Fruit fly (Drosophila melanogaster) whole organism, embryonic: ENCODE results near the gene Cortactin.

ENCODE experiments used
- Aef1 ChIP-seq: fragments of 200-800 bp; sonication (Bioruptor generic); IDR thresholded peaks from 3 replicates; pipeline ENCODE4 v1.3.6; 2022; ENCODE audit warnings: missing biosample characterization, missing genetic modification characterization
- Atf-2 ChIP-seq: fragments of 200-800 bp; sonication (Bioruptor generic); optimal IDR thresholded peaks from 2 replicates; lab custom pipeline; 2016; ENCODE audit warnings: missing biosample characterization, missing genetic modification characterization
- Awh ChIP-seq: fragments of 200-800 bp; sonication (Bioruptor generic); IDR thresholded peaks from 2 replicates; pipeline ENCODE4, ENCODE4 v1.3.6; 2022; ENCODE audit warnings: missing biosample characterization, missing genetic modification characterization
- CG11093 ChIP-seq: fragments of 200-800 bp; sonication (Bioruptor generic); IDR thresholded peaks from 3 replicates; pipeline ENCODE4 v1.3.6; 2022; ENCODE audit warnings: missing biosample characterization, missing genetic modification characterization
- CG14050 ChIP-seq: fragments of 200-800 bp; sonication (Bioruptor generic); IDR thresholded peaks from 3 replicates; pipeline ENCODE4 v1.3.6; 2022; ENCODE audit warnings: missing biosample characterization, missing genetic modification characterization
- CG17568 ChIP-seq: fragments of 200-800 bp; sonication (Bioruptor generic); optimal IDR thresholded peaks from 2 replicates; lab custom pipeline; 2018; ENCODE audit warnings: missing biosample characterization, mild to moderate bottlenecking, missing genetic modification characterization, moderate library complexity
- CG18262 ChIP-seq: fragments of 200-800 bp; optimal IDR thresholded peaks from 3 replicates; lab custom pipeline; 2019; ENCODE audit warnings: missing biosample characterization, mild to moderate bottlenecking, missing genetic modification characterization, moderate library complexity
- CG18619 ChIP-seq: fragments of 200-800 bp; sonication (Bioruptor generic); optimal IDR thresholded peaks from 3 replicates; lab custom pipeline; 2017; ENCODE audit warnings: missing biosample characterization, mild to moderate bottlenecking, missing genetic modification characterization
- CG30020 ChIP-seq: fragments of 200-800 bp; optimal IDR thresholded peaks from 2 replicates; lab custom pipeline; 2019; ENCODE audit warnings: missing biosample characterization, mild to moderate bottlenecking, missing genetic modification characterization, moderate library complexity
- CG34376 ChIP-seq: fragments of 200-800 bp; sonication (Bioruptor generic); optimal IDR thresholded peaks from 2 replicates; lab custom pipeline; 2018; ENCODE audit warnings: missing biosample characterization, mild to moderate bottlenecking, missing genetic modification characterization
- CG4360 ChIP-seq: fragments of 200-800 bp; sonication (Bioruptor generic); IDR thresholded peaks from 2 replicates; pipeline ENCODE4 v1.3.6; 2022; ENCODE audit warnings: missing biosample characterization, missing genetic modification characterization
- CG4424 ChIP-seq: fragments of 200-800 bp; sonication (Bioruptor generic); optimal IDR thresholded peaks from 3 replicates; lab custom pipeline; 2016; ENCODE audit warnings: missing biosample characterization, missing genetic modification characterization
- CG5180 ChIP-seq: fragments of 200-800 bp; sonication (Bioruptor generic); optimal IDR thresholded peaks from 3 replicates; lab custom pipeline; 2017; ENCODE audit warnings: missing biosample characterization, missing genetic modification characterization, mild to moderate bottlenecking, moderate library complexity, missing genetic modification reagents
- CG5245 ChIP-seq: fragments of 200-800 bp; sonication (Bioruptor generic); optimal IDR thresholded peaks from 3 replicates; lab custom pipeline; 2016; ENCODE audit warnings: missing biosample characterization, missing genetic modification characterization
- CG6813 ChIP-seq: fragments of 200-800 bp; sonication (Bioruptor generic); optimal IDR thresholded peaks from 2 replicates; lab custom pipeline; 2017; ENCODE audit warnings: missing biosample characterization, missing genetic modification characterization, mild to moderate bottlenecking, moderate library complexity, missing genetic modification reagents
- CG7745 ChIP-seq: fragments of 200-800 bp; sonication (Bioruptor generic); optimal IDR thresholded peaks from 2 replicates; lab custom pipeline; 2018; ENCODE audit warnings: missing biosample characterization, mild to moderate bottlenecking, missing genetic modification characterization, moderate library complexity
- CG8765 ChIP-seq: fragments of 200-800 bp; sonication (Bioruptor generic); IDR thresholded peaks from 2 replicates; pipeline ENCODE4 v1.3.6; 2022; ENCODE audit warnings: missing biosample characterization, missing genetic modification characterization
- Deaf1 ChIP-seq: fragments of 200-800 bp; optimal IDR thresholded peaks from 3 replicates; lab custom pipeline; 2019; ENCODE audit warnings: missing biosample characterization, mild to moderate bottlenecking, missing genetic modification characterization, moderate library complexity
- Dek ChIP-seq: fragments of 200-800 bp; sonication (Bioruptor generic); optimal IDR thresholded peaks from 3 replicates; lab custom pipeline; 2019; ENCODE audit warnings: missing biosample characterization, mild to moderate bottlenecking, missing genetic modification characterization, moderate library complexity
- Dref ChIP-seq: fragments of 200-800 bp; sonication (Bioruptor generic); IDR thresholded peaks from 2 replicates; pipeline ENCODE4 v1.3.6; 2022; ENCODE audit warnings: missing biosample characterization, missing genetic modification characterization
- Ets65A ChIP-seq: fragments of 200-800 bp; sonication (Bioruptor generic); peaks from one replicate; lab custom pipeline; 2016; ENCODE audit warnings: missing biosample characterization, missing genetic modification characterization
- Fer1 ChIP-seq: fragments of 200-800 bp; sonication (Bioruptor generic); optimal IDR thresholded peaks from 2 replicates; lab custom pipeline; 2017; ENCODE audit warnings: missing biosample characterization, mild to moderate bottlenecking, missing genetic modification characterization
- GATAe ChIP-seq: fragments of 200-800 bp; sonication (Bioruptor generic); conservative IDR thresholded peaks from 2 replicates; pipeline ENCODE4 v1.3.6; 2022; ENCODE audit warnings: missing biosample characterization, missing genetic modification characterization
- H2.0 ChIP-seq: fragments of 200-800 bp; sonication (Bioruptor generic); IDR thresholded peaks from 2 replicates; pipeline ENCODE4 v1.3.6; 2022; ENCODE audit warnings: missing biosample characterization, missing genetic modification characterization
- Meics ChIP-seq: fragments of 200-800 bp; sonication (Bioruptor generic); optimal IDR thresholded peaks from 2 replicates; lab custom pipeline; 2017; ENCODE audit warnings: missing biosample characterization, mild to moderate bottlenecking, missing genetic modification characterization
- Mes4 ChIP-seq: fragments of 200-800 bp; sonication (Bioruptor generic); optimal IDR thresholded peaks from 2 replicates; lab custom pipeline; 2016; ENCODE audit warnings: missing biosample characterization, missing genetic modification characterization
- Myb ChIP-seq: fragments of 200-800 bp; sonication (Bioruptor generic); optimal IDR thresholded peaks from 2 replicates; lab custom pipeline; 2016; ENCODE audit warnings: missing biosample characterization, missing genetic modification characterization
- Nf-YC ChIP-seq: fragments of 200-800 bp; optimal IDR thresholded peaks from 3 replicates; lab custom pipeline; 2019; ENCODE audit warnings: missing biosample characterization, mild to moderate bottlenecking, missing genetic modification characterization, moderate library complexity
- Ptx1 ChIP-seq: fragments of 200-800 bp; sonication (Bioruptor generic); IDR thresholded peaks from 2 replicates; pipeline ENCODE4 v1.3.6; 2022; ENCODE audit warnings: missing biosample characterization, missing genetic modification characterization
- Spps ChIP-seq: fragments of 200-800 bp; sonication (Bioruptor generic); optimal IDR thresholded peaks from 2 replicates; lab custom pipeline; 2018; ENCODE audit warnings: missing biosample characterization, mild to moderate bottlenecking, missing genetic modification characterization
- Vsx1 ChIP-seq: fragments of 200-800 bp; sonication (Bioruptor generic); optimal IDR thresholded peaks from 2 replicates; lab custom pipeline; 2017; ENCODE audit warnings: missing biosample characterization, mild to moderate bottlenecking, missing genetic modification characterization, missing genetic modification reagents
- ap ChIP-seq: fragments of 200-800 bp; sonication (Bioruptor generic); IDR thresholded peaks from 2 replicates; pipeline ENCODE4 v1.3.6; 2022; ENCODE audit warnings: missing biosample characterization, missing genetic modification characterization
- br ChIP-seq: fragments of >200 bp; optimal IDR thresholded peaks from 2 replicates; lab custom pipeline; 2017
- cwo ChIP-seq: fragments of 200-800 bp; sonication (Bioruptor generic); optimal IDR thresholded peaks from 3 replicates; lab custom pipeline; 2017; ENCODE audit warnings: missing biosample characterization, missing genetic modification characterization, mild to moderate bottlenecking, moderate library complexity, missing genetic modification reagents
- fd3F ChIP-seq: fragments of 200-800 bp; sonication (Bioruptor generic); optimal IDR thresholded peaks from 2 replicates; lab custom pipeline; 2018; ENCODE audit warnings: missing biosample characterization, mild to moderate bottlenecking, missing genetic modification characterization, moderate library complexity
- fru ChIP-seq: fragments of >200 bp; optimal IDR thresholded peaks from 2 replicates; lab custom pipeline; 2017
- gt ChIP-seq: fragments of 200-800 bp; sonication (Bioruptor generic); IDR thresholded peaks from 2 replicates; pipeline ENCODE4 v1.3.6; 2022; ENCODE audit warnings: missing biosample characterization, missing genetic modification characterization
- klu ChIP-seq: fragments of 200-800 bp; sonication (Bioruptor generic); IDR thresholded peaks from 2 replicates; pipeline ENCODE4 v1.3.6; 2022; ENCODE audit warnings: missing biosample characterization, missing genetic modification characterization
- knrl ChIP-seq: fragments of 200-800 bp; sonication (Bioruptor generic); IDR thresholded peaks from 3 replicates; pipeline ENCODE4 v1.3.6; 2022; ENCODE audit warnings: missing biosample characterization, missing genetic modification characterization; ENCODE audit not compliant: partially characterized antibody
- lab ChIP-seq: fragments of 200-800 bp; sonication (Bioruptor generic); optimal IDR thresholded peaks from 3 replicates; lab custom pipeline; 2017; ENCODE audit warnings: missing biosample characterization, missing genetic modification characterization, mild to moderate bottlenecking, moderate library complexity, missing genetic modification reagents
- lbe ChIP-seq: fragments of 200-800 bp; sonication (Bioruptor generic); optimal IDR thresholded peaks from 2 replicates; lab custom pipeline; 2016; ENCODE audit warnings: missing biosample characterization, mild to moderate bottlenecking, missing genetic modification characterization
- lola ChIP-seq, 3 experiments: fragments of >200 bp in 2 of 3; fragments of 200-800 bp in 1 of 3; sonication (Bioruptor generic) in 1 of 3; optimal IDR thresholded peaks; 2 replicates each; lab custom pipeline; 2017 to 2019; ENCODE audit warnings: missing biosample characterization in 3 of 3, missing genetic modification characterization in 3 of 3, mild to moderate bottlenecking in 1 of 3, moderate library complexity in 1 of 3
- mirr ChIP-seq: fragments of 200-800 bp; sonication (Bioruptor generic); optimal IDR thresholded peaks from 3 replicates; lab custom pipeline; 2018; ENCODE audit warnings: missing biosample characterization, mild to moderate bottlenecking, missing genetic modification characterization
- oc ChIP-seq: fragments of 200-800 bp; sonication (Bioruptor generic); optimal IDR thresholded peaks from 2 replicates; lab custom pipeline; 2018; ENCODE audit warnings: missing biosample characterization, mild to moderate bottlenecking, missing genetic modification characterization, moderate library complexity
- rib ChIP-seq: fragments of 200-800 bp; sonication (Bioruptor generic); IDR thresholded peaks from 2 replicates; pipeline ENCODE4 v1.3.6; 2022; ENCODE audit warnings: missing biosample characterization, missing genetic modification characterization
- row ChIP-seq: fragments of 200-800 bp; sonication (Bioruptor generic); IDR thresholded peaks from 3 replicates; pipeline ENCODE4 v1.3.6; 2022; ENCODE audit warnings: missing biosample characterization, missing genetic modification characterization
- run ChIP-seq: fragments of 200-800 bp; sonication (Bioruptor generic); optimal IDR thresholded peaks from 3 replicates; lab custom pipeline; 2018; ENCODE audit warnings: missing biosample characterization, mild to moderate bottlenecking, missing genetic modification characterization
- sens-2 ChIP-seq: fragments of 200-800 bp; sonication (Bioruptor generic); IDR thresholded peaks from 2 replicates; pipeline ENCODE4 v1.3.6; 2022; ENCODE audit warnings: missing biosample characterization, missing genetic modification characterization
- ttk ChIP-seq: fragments of 200-800 bp; sonication (Bioruptor generic); IDR thresholded peaks from 2 replicates; pipeline ENCODE4 v2.1.2; 2022; ENCODE audit warnings: missing biosample characterization, missing genetic modification characterization
- wdn ChIP-seq: fragments of 200-800 bp; sonication (Bioruptor generic); IDR thresholded peaks from 2 replicates; pipeline ENCODE4 v1.3.6; 2022; ENCODE audit warnings: missing biosample characterization, missing genetic modification characterization
- zen ChIP-seq: fragments of 200-800 bp; sonication (Bioruptor generic); optimal IDR thresholded peaks from 3 replicates; lab custom pipeline; 2018; ENCODE audit warnings: missing biosample characterization, mild to moderate bottlenecking, missing genetic modification characterization, moderate library complexity

The Cortactin gene

dm6 chr3R:21080876-21081586, 16.8 kb upstream of the Cortactin start, which contains the start of gene HHEX (continued):
- TF ChIP-seq Nf-YC (peak; percentile 90), Awh (GFP tag; lab: Robert Waterston, UW) (no peak), lab (GFP tag; lab: Kevin White, UChicago) (peak; percentile 95), br (lab: Kevin White, UChicago) (no peak), Deaf1 (tag; lab: Kevin White, UChicago) (peak; percentile 44), mirr (peak; percentile 87), rib (0 out of 2 replicates have a peak, but pooled peaks have one; percentile 10), Mes4 (GFP tag; lab: Kevin White, UChicago) (no peak), Aef1 (peak; percentile 59; the same call in 2 of the 3 replicates), ap (GFP tag; lab: Robert Waterston, UW) (no peak), run (tag; lab: Kevin White, UChicago) (no peak), CG34376 (GFP tag; lab: Kevin White, UChicago) (peak; percentile 83), CG5245 (GFP tag; lab: Kevin White, UChicago) (no peak), sens-2 (GFP tag; lab: Robert Waterston, UW) (peak; percentile 76), CG7745 (no peak), Fer1 (GFP tag; lab: Kevin White, UChicago) (peak; percentile 7), GATAe (GFP tag; lab: Robert Waterston, UW) (peak; percentile 91), CG5180 (GFP tag; lab: Kevin White, UChicago) (peak; percentile 66), CG11093 (GFP tag; lab: Robert Waterston, UW) (no peak), knrl (no peak), lbe (GFP tag; lab: Kevin White, UChicago) (no peak), lola (GFP tag; optimal IDR thresholded peaks at IDR 0.05; lab: Kevin White, UChicago) (no peak), fru (no peak), Vsx1 (GFP tag; lab: Kevin White, UChicago) (peak; percentile 95), CG18619 (GFP tag; lab: Kevin White, UChicago) (no peak), ttk (no peak), Meics (GFP tag; lab: Kevin White, UChicago) (no peak), row (GFP tag; lab: Robert Waterston, UW) (no peak), Dref (GFP tag; lab: Robert Waterston, UW) (no peak), klu (GFP tag; lab: Robert Waterston, UW) (no peak), CG18262 (tag; lab: Kevin White, UChicago) (no peak), wdn (GFP tag; lab: Robert Waterston, UW) (no peak), H2.0 (GFP tag; lab: Robert Waterston, UW) (no peak), CG4360 (GFP tag; lab: Robert Waterston, UW) (peak; percentile 34; the same call in 1 of the 2 replicates), CG14050 (GFP tag; lab: Robert Waterston, UW) (no peak), CG6813 (GFP tag; lab: Kevin White, UChicago) (no peak), fd3F (no peak), CG30020 (tag; lab: Kevin White, UChicago) (no peak), CG4424 (no peak), Ptx1 (GFP tag; lab: Robert Waterston, UW) (peak; percentile 43), zen (tag; lab: Kevin White, UChicago) (no peak), CG17568 (no peak), cwo (peak; percentile 12), oc (tag; lab: Kevin White, UChicago) (no peak), Myb (GFP tag; lab: Kevin White, UChicago) (no peak), Atf-2 (GFP tag; lab: Kevin White, UChicago) (no peak), Ets65A (GFP tag; lab: Kevin White, UChicago) (no peak), Dek (tag; lab: Kevin White, UChicago) (no peak), Spps (tag; lab: Kevin White, UChicago) (no peak), CG8765 (no peak), gt (GFP tag; lab: Robert Waterston, UW) (no peak)
